Worm (Caenorhabditis elegans): ENCODE data around the gene npr-35.

The npr-35 gene

ce11 chrIV:7791821-7792446 lies 48.3 kb downstream of the npr-35 start, which contains the start of gene C33H5.13:
Gene C33H5.13, minus strand, starts transcription at chrIV:7792263.
- TF ChIP-seq daf-16 (GFP tag; optimal IDR thresholded peaks at IDR 0.05) (no peak), daf-16 (tag; optimal IDR thresholded peaks at IDR 0.05) (peak; percentile 44), dve-1 (tag; optimal IDR thresholded peaks at IDR 0.05; ENCODE audit: insufficient read depth) (peak; percentile 50), nhr-77 (tag; optimal IDR thresholded peaks at IDR 0.05) (peak; percentile 43), snpc-4 (tag; optimal IDR thresholded peaks at IDR 0.05) (no peak), aha-1 (tag) (peak; percentile 71), nhr-28 (tag; optimal IDR thresholded peaks at IDR 0.05) (peak; percentile 49), mdt-29 (GFP tag; IDR thresholded peaks at IDR 0.05) (no peak), hlh-11 (tag; optimal IDR thresholded peaks at IDR 0.05) (peak; percentile 61), T20F7.1 (GFP tag; optimal IDR thresholded peaks at IDR 0.05) (peak; percentile 18), zfp-2 (tag; optimal IDR thresholded peaks at IDR 0.05) (no peak), dmd-6 (GFP tag; IDR thresholded peaks at IDR 0.05) (peak; percentile 8; the same call in 1 of the 2 replicates), pqm-1 (tag; optimal IDR thresholded peaks at IDR 0.05) (peak; percentile 90), ztf-11 (tag; optimal IDR thresholded peaks at IDR 0.05) (no peak), lsy-2 (tag; optimal IDR thresholded peaks at IDR 0.05) (peak in 1 of 2 experiments; percentile 18)

- TF ChIP-seq dmd-8 (GFP tag; IDR thresholded peaks at IDR 0.05) = no peak
- TF ChIP-seq zfp-2 (tag; optimal IDR thresholded peaks at IDR 0.05) = no peak
- TF ChIP-seq cey-2 (tag; optimal IDR thresholded peaks at IDR 0.05; ENCODE audit: borderline replicate concordance, insufficient read depth) = no peak
- TF ChIP-seq F49E8.2 (tag; optimal IDR thresholded peaks at IDR 0.05; ENCODE audit: borderline replicate concordance) = no peak
- TF ChIP-seq F26F4.8 (GFP tag; conservative IDR thresholded peaks at IDR 0.05) = no peak
- TF ChIP-seq egl-27 (tag; optimal IDR thresholded peaks at IDR 0.05) = no peak
These were observed 51.1 kb downstream of the npr-35 start, which contains the start of gene ntp-1 for ce11 chrIV:7794709-7795108. Gene ntp-1, minus strand, starts transcription at chrIV:7794809.

Data from whole organism, L4 larva.